Fruit fly (Drosophila melanogaster) whole organism: ENCODE results near the gene CG3568.

Source experiments
- CG8478 ChIP-seq: fragments of >200 bp; optimal IDR thresholded peaks from 2 replicates; lab custom pipeline; 2018; ENCODE audit warnings: inconsistent platforms
- EcR ChIP-seq, 2 experiments: fragments of >200 bp; optimal IDR thresholded peaks; 2 replicates each; lab custom pipeline; 2017; ENCODE audit warnings: missing biosample characterization in 2 of 2, missing genetic modification characterization in 2 of 2, missing genetic modification reagents in 2 of 2
- usp ChIP-seq: fragments of >200 bp; optimal IDR thresholded peaks from 2 replicates; lab custom pipeline; 2017; ENCODE audit warnings: missing biosample characterization, missing genetic modification characterization, mixed read lengths

DNA sequence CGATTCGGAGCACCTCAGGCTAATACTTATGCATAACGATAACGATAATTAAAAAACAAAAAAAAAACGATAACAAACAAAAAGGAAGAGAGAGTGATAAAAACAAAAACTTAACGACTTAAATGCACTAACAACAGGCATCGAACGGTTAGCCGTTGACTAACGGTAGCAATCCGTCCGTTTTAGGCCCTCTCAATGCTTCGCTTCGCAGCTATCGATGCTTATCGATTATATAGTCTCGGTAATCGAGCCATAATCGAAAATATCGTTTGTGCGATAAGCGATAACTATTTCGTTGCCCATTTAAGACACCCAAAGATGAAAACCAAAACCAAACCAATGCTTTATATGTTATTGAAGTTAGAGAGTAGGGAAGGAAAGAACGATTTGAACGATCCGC lies 8.4 kb upstream of the CG3568 start:
- TF ChIP-seq CG8478 (lab: Kevin White, UChicago) (no peak), usp (no peak), EcR (GFP tag; optimal IDR thresholded peaks at IDR 0.05; lab: Kevin White, UChicago) (no peak)
